Fruit fly (Drosophila melanogaster): ENCODE results near the gene B9d1.

DNA sequence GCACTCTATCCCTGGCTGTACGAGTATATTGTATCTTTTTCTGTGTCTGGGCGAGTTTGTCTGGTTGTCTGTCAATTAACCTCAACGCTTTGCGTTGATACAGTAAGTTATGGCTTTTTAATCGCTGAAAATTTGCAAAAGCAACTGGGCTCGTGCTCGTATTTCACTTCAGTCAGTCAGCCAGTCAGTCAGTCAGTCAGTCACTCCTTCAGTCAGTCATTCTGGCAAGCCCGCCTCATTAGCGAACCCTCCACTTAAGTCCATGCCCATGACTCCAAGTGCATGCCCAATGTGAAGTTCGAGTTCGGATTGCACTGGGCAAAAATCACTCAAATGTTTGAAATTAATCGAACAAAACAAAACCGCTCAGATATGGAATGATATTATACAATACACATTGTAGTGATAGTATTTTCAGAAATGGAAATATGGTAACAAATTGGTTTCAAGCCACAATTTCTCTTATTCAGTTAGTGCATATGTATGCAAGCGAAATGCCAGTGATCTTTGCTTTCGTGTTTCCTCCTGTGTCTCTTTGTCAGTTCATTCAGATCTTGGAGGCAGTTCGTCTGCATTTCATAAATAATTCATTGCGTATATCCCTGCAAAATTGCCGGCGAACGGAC is 24.2 kb upstream of the B9d1 start:
- TF ChIP-seq Antp (GFP tag; optimal IDR thresholded peaks at IDR 0.05): no peak
- no peak for TF ChIP-seq dmrt99B (tag; optimal IDR thresholded peaks at IDR 0.05)
- no peak for TF ChIP-seq CG3995 (GFP tag; optimal IDR thresholded peaks at IDR 0.05)
- TF ChIP-seq jing (GFP tag; optimal IDR thresholded peaks at IDR 0.05): no peak
